Fruit fly (Drosophila melanogaster): ENCODE results near the gene Rint1.

Gene Rint1

DNA sequence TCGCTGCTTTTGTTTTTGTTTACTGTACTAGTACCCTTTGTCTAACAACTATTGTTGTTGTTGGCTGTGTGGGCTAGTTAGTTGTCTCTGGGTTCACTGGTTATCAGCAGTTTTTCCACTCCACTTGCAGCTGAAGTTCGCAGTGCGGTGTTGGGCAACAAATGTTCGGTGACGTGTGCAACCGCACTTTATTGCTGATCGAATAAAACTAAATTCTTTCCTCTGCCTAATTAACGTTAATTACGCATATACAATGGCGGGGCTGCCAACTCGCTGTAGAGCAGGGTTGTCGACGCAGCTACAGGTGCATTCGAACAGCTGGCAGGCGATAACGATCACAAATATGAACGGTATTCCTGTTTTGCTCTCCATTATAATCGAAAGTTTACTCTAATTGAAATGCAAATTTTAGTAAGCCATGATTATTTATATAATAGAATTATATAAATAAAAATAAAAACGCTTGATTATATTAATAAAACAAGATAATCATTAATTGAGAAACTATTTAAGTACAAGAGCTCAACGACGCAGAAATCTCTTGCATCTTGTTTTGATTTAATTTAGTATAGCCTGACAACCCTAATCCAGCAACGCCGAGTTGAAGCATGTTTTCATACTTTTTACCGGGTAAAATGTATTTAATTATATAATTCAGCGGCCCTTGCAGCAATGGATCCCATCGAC, 5.3 kb downstream of the Rint1 start, which contains the start of the genes mrva, CG42307 and mus312 (continued):
- TF ChIP-seq otp (GFP tag; IDR thresholded peaks at IDR 0.05) (peak; percentile 82), h (optimal IDR thresholded peaks at IDR 0.05) (no peak), crp (GFP tag; optimal IDR thresholded peaks at IDR 0.05) (peak; percentile 82 to 96), HmgD (GFP tag; optimal IDR thresholded peaks at IDR 0.05) (no peak), dan (GFP tag; IDR thresholded peaks at IDR 0.05) (no peak), CG31388 (GFP tag; optimal IDR thresholded peaks at IDR 0.05) (peak; percentile 69), ash1 (GFP tag; optimal IDR thresholded peaks at IDR 0.05) (no peak), fd3F (GFP tag; optimal IDR thresholded peaks at IDR 0.05) (peak; percentile 93), pnt (GFP tag; optimal IDR thresholded peaks at IDR 0.05) (peak; percentile 18), CG1603 (tag; optimal IDR thresholded peaks at IDR 0.05) (no peak), eyg (GFP tag; optimal IDR thresholded peaks at IDR 0.05) (no peak), CG17385 (GFP tag; optimal IDR thresholded peaks at IDR 0.05) (peak; percentile 88), CG11723 (GFP tag; optimal IDR thresholded peaks at IDR 0.05) (peak; percentile 69), CG2875 (GFP tag; optimal IDR thresholded peaks at IDR 0.05) (peak; percentile 52), Tbp (GFP tag; optimal IDR thresholded peaks at IDR 0.05) (no peak), CG2120 (GFP tag; optimal IDR thresholded peaks at IDR 0.05) (peak; percentile 75), Fer1 (GFP tag; optimal IDR thresholded peaks at IDR 0.05) (peak; percentile 89), CG15601 (tag; optimal IDR thresholded peaks at IDR 0.05) (peak; percentile 93), ci (GFP tag; IDR thresholded peaks at IDR 0.05) (peak; percentile 70; the same call in 2 of the 3 replicates), Lhr (GFP tag; optimal IDR thresholded peaks at IDR 0.05) (peak; percentile 62), Fer3 (tag; optimal IDR thresholded peaks at IDR 0.05) (peak; percentile 91), pho (GFP tag; optimal IDR thresholded peaks at IDR 0.05) (no peak), odd (GFP tag; optimal IDR thresholded peaks at IDR 0.05) (peak; percentile 88), MESR4 (GFP tag; optimal IDR thresholded peaks at IDR 0.05) (peak; percentile 96), CG4328 (GFP tag; optimal IDR thresholded peaks at IDR 0.05) (peak; percentile 92), CG33557 (GFP tag; optimal IDR thresholded peaks at IDR 0.05) (peak; percentile 93), Camta (GFP tag; optimal IDR thresholded peaks at IDR 0.05) (peak; percentile 50), pum (GFP tag; optimal IDR thresholded peaks at IDR 0.05) (peak; percentile 45), CG14860 (GFP tag; IDR thresholded peaks at IDR 0.05; ENCODE audit: partially characterized antibody) (no peak), CG8944 (GFP tag; optimal IDR thresholded peaks at IDR 0.05) (peak; percentile 14), al (GFP tag; IDR thresholded peaks at IDR 0.05) (peak; percentile 79), Awh (GFP tag; IDR thresholded peaks at IDR 0.05) (peak; percentile 73), Spps (tag; optimal IDR thresholded peaks at IDR 0.05) (peak; percentile 72), seq (GFP tag; IDR thresholded peaks at IDR 0.05) (peak; percentile 61; the same call in 1 of the 2 replicates), CG10274 (GFP tag; optimal IDR thresholded peaks at IDR 0.05) (no peak), vfl (GFP tag; optimal IDR thresholded peaks at IDR 0.05) (peak; percentile 41), dm (GFP tag; optimal IDR thresholded peaks at IDR 0.05) (peak; percentile 24), Mes4 (GFP tag; optimal IDR thresholded peaks at IDR 0.05) (no peak), dmrt11E (tag; optimal IDR thresholded peaks at IDR 0.05) (peak; percentile 91), p53 (GFP tag; optimal IDR thresholded peaks at IDR 0.05) (no peak), Dad (GFP tag; optimal IDR thresholded peaks at IDR 0.05) (peak; percentile 17), Med (GFP tag) (peak; percentile 94), fd96Cb (tag; optimal IDR thresholded peaks at IDR 0.05) (peak; percentile 85), Sox102F (GFP tag; optimal IDR thresholded peaks at IDR 0.05) (no peak), CG43689 (GFP tag; IDR thresholded peaks at IDR 0.05) (peak; percentile 60), Stat92E (GFP tag; optimal IDR thresholded peaks at IDR 0.05) (peak in 1 of 3 experiments; percentile 36), CG18599 (GFP tag; optimal IDR thresholded peaks at IDR 0.05) (peak; percentile 93), ewg (GFP tag; optimal IDR thresholded peaks at IDR 0.05) (peak; percentile 77), tup (GFP tag; optimal IDR thresholded peaks at IDR 0.05) (peak; percentile 42)

Measured in whole organism, embryonic.